Fruit fly (Drosophila melanogaster): Measurements from ENCODE around the gene CG4362.

The CG4362 gene

DNA sequence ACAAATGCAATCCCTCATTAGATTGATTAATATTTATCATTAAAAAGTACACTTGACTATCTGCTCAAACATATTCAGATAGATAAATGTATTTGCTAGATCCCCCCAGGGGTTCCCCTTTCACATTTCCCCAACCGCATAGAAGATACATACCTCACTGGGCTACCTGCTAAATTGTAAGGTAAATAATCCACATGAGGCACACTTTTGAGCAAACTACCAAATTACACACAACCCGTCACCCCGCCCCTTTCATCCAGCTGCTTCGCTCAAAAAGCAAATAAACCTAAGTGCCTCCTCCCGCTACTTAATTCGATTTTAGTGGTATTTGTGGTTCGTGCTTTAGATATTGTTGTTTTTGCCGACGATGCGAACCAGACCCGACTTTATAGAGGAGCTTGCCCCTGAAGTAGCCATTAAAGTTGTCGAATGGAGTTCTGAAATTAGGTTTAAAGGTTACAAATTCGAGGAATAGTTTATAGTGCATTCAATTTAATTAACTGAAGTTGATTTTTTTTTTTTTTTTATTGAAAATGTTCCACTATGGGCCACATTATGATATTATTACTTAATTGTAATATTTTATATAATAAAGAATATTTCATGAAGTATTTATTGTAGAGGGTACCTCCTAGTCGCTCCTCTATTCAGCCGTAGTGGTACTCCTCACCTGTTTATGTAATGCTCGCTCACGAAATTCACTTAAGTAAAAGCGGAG, 44.3 kb downstream of the CG4362 start (continued):
- no peak for TF ChIP-seq CG6175 (GFP tag; IDR thresholded peaks at IDR 0.05)
- no peak for TF ChIP-seq CG11093 (GFP tag; IDR thresholded peaks at IDR 0.05)
- TF ChIP-seq CG10431 (GFP tag; optimal IDR thresholded peaks at IDR 0.05) = no peak
- no peak for TF ChIP-seq pum (GFP tag; optimal IDR thresholded peaks at IDR 0.05)
- peak; percentile 39 for TF ChIP-seq Vsx1 (GFP tag; optimal IDR thresholded peaks at IDR 0.05)
- no peak for TF ChIP-seq wdn (GFP tag; IDR thresholded peaks at IDR 0.05)
- 0 out of 2 replicates have a peak, but pooled peaks have one; percentile 11 for TF ChIP-seq ranshi (GFP tag; IDR thresholded peaks at IDR 0.05)
- TF ChIP-seq B-H2 (GFP tag; optimal IDR thresholded peaks at IDR 0.05) = no peak
- TF ChIP-seq Lhr (GFP tag; optimal IDR thresholded peaks at IDR 0.05) = no peak
- TF ChIP-seq H2.0 (GFP tag; IDR thresholded peaks at IDR 0.05) = no peak
- TF ChIP-seq her (GFP tag; optimal IDR thresholded peaks at IDR 0.05) = no peak
- TF ChIP-seq CG10321 (GFP tag; IDR thresholded peaks at IDR 0.05) = no peak
- no peak for TF ChIP-seq CG13296 (GFP tag; optimal IDR thresholded peaks at IDR 0.05)
- TF ChIP-seq CG12155 (GFP tag; optimal IDR thresholded peaks at IDR 0.05) = no peak
- no peak for TF ChIP-seq lab (GFP tag; optimal IDR thresholded peaks at IDR 0.05)
- peak; percentile 21 for TF ChIP-seq Asciz (GFP tag; optimal IDR thresholded peaks at IDR 0.05)
- no peak for TF ChIP-seq corto (GFP tag; optimal IDR thresholded peaks at IDR 0.05)
- no peak for TF ChIP-seq zf30C (GFP tag; optimal IDR thresholded peaks at IDR 0.05)
- no peak for TF ChIP-seq Optix (GFP tag; IDR thresholded peaks at IDR 0.05)
- TF ChIP-seq CG31441 (GFP tag; IDR thresholded peaks at IDR 0.05) = no peak
- TF ChIP-seq Hr51 (GFP tag; optimal IDR thresholded peaks at IDR 0.05) = peak in 1 of 2 experiments; percentile 33
- TF ChIP-seq Ada2b (GFP tag; IDR thresholded peaks at IDR 0.05) = no peak
- no peak for TF ChIP-seq Bgb (GFP tag; IDR thresholded peaks at IDR 0.05; ENCODE audit: partially characterized antibody)
- TF ChIP-seq toy (GFP tag; IDR thresholded peaks at IDR 0.05) = no peak
- TF ChIP-seq D19B (GFP tag; optimal IDR thresholded peaks at IDR 0.05) = peak; percentile 89
- no peak for TF ChIP-seq eyg (GFP tag; optimal IDR thresholded peaks at IDR 0.05)
- no peak for TF ChIP-seq CG8290 (GFP tag; optimal IDR thresholded peaks at IDR 0.05)
- TF ChIP-seq CG8290 (tag; optimal IDR thresholded peaks at IDR 0.05) = peak in 1 of 2 experiments; percentile 72
- no peak for TF ChIP-seq ewg (GFP tag; optimal IDR thresholded peaks at IDR 0.05)
- TF ChIP-seq knrl (GFP tag; IDR thresholded peaks at IDR 0.05; ENCODE audit: partially characterized antibody) = no peak
- TF ChIP-seq phol (tag; optimal IDR thresholded peaks at IDR 0.05) = peak; percentile 56
- no peak for TF ChIP-seq twi (tag; optimal IDR thresholded peaks at IDR 0.05)
- TF ChIP-seq Dbx (GFP tag; IDR thresholded peaks at IDR 0.05) = no peak
- TF ChIP-seq CTCF (GFP tag; optimal IDR thresholded peaks at IDR 0.05) = no peak
- no peak for TF ChIP-seq CG16813 (GFP tag; IDR thresholded peaks at IDR 0.05; ENCODE audit: partially characterized antibody)
- no peak for TF ChIP-seq br (optimal IDR thresholded peaks at IDR 0.05)
- no peak for TF ChIP-seq Dll (GFP tag; IDR thresholded peaks at IDR 0.05; ENCODE audit: partially characterized antibody)
- no peak for TF ChIP-seq CG31365 (tag; optimal IDR thresholded peaks at IDR 0.05)
- TF ChIP-seq CG2129 (GFP tag; IDR thresholded peaks at IDR 0.05; ENCODE audit: partially characterized antibody) = no peak
- TF ChIP-seq Ravus (GFP tag; IDR thresholded peaks at IDR 0.05) = no peak
- no peak for TF ChIP-seq CG2116 (GFP tag; optimal IDR thresholded peaks at IDR 0.05)
- no peak for TF ChIP-seq bab2 (GFP tag; optimal IDR thresholded peaks at IDR 0.05)
- TF ChIP-seq Dek (tag; optimal IDR thresholded peaks at IDR 0.05) = no peak
- TF ChIP-seq CG15073 (GFP tag; optimal IDR thresholded peaks at IDR 0.05) = no peak
- TF ChIP-seq CG6272 (GFP tag; IDR thresholded peaks at IDR 0.05) = no peak
- TF ChIP-seq ssp (GFP tag; IDR thresholded peaks at IDR 0.05) = no peak
- no peak for TF ChIP-seq hth (optimal IDR thresholded peaks at IDR 0.05)
- TF ChIP-seq CG9215 (GFP tag; IDR thresholded peaks at IDR 0.05) = no peak
- TF ChIP-seq YL-1 (GFP tag; optimal IDR thresholded peaks at IDR 0.05) = no peak
- TF ChIP-seq insv (GFP tag; optimal IDR thresholded peaks at IDR 0.05) = no peak
- no peak for TF ChIP-seq Chrac-16 (GFP tag; optimal IDR thresholded peaks at IDR 0.05)
- TF ChIP-seq CG7786 (GFP tag; optimal IDR thresholded peaks at IDR 0.05) = no peak
